In genomic region chr2L:4110132-4110531, dm6 we compare ENCODE assay signal across 4 fruit fly cellular contexts.
TF ChIP-seq lines count a peak whose summit lies in the region.

No protein-coding gene starts in this region.

- TF ChIP-seq CTCF in whole organism, embryonic (GFP tag; optimal IDR thresholded peaks at IDR 0.05; lab: Kevin White, UChicago), result no peak

TF ChIP-seq in whole organism, embryonic, 481 proteins besides CTCF, POLR2A, EP300 and RAD21 (continues in another document):
- no peak for TF ChIP-seq HLH4C (GFP tag; IDR thresholded peaks at IDR 0.05; lab: Robert Waterston, UW; ENCODE audit: partially characterized antibody)
- TF ChIP-seq br (optimal IDR thresholded peaks at IDR 0.05; lab: Kevin White, UChicago), result no peak
- no peak for TF ChIP-seq Chrac-16 (GFP tag; optimal IDR thresholded peaks at IDR 0.05; lab: Kevin White, UChicago)
- TF ChIP-seq Ets97D (GFP tag; optimal IDR thresholded peaks at IDR 0.05; lab: Kevin White, UChicago), result no peak
- TF ChIP-seq kah (GFP tag; optimal IDR thresholded peaks at IDR 0.05; lab: Kevin White, UChicago), result no peak
- no peak for TF ChIP-seq CG6813 (GFP tag; optimal IDR thresholded peaks at IDR 0.05; lab: Kevin White, UChicago)
- no peak for TF ChIP-seq cwo (GFP tag; optimal IDR thresholded peaks at IDR 0.05; lab: Kevin White, UChicago)
- TF ChIP-seq CG2712 (tag; optimal IDR thresholded peaks at IDR 0.05; lab: Kevin White, UChicago), result no peak
- peak; percentile 19 for TF ChIP-seq gem (tag; optimal IDR thresholded peaks at IDR 0.05; lab: Kevin White, UChicago)
- TF ChIP-seq NfI (GFP tag; optimal IDR thresholded peaks at IDR 0.05; lab: Kevin White, UChicago), result no peak
- TF ChIP-seq so (GFP tag; IDR thresholded peaks at IDR 0.05; lab: Robert Waterston, UW), result no peak
- no peak for TF ChIP-seq gsb (GFP tag; IDR thresholded peaks at IDR 0.05; lab: Robert Waterston, UW)
- TF ChIP-seq slbo (GFP tag; IDR thresholded peaks at IDR 0.05; lab: Robert Waterston, UW), result peak; percentile 16; the same call in 1 of the 2 replicates
- TF ChIP-seq gce (GFP tag; IDR thresholded peaks at IDR 0.05; lab: Robert Waterston, UW), result 0 out of 3 replicates have a peak, but pooled peaks have one; percentile 22
- no peak for TF ChIP-seq Gug (GFP tag; IDR thresholded peaks at IDR 0.05; lab: Robert Waterston, UW)
- TF ChIP-seq ham (GFP tag; IDR thresholded peaks at IDR 0.05; lab: Robert Waterston, UW), result no peak
- TF ChIP-seq phol (tag; optimal IDR thresholded peaks at IDR 0.05; lab: Kevin White, UChicago), result no peak
- TF ChIP-seq vnd (GFP tag; IDR thresholded peaks at IDR 0.05; lab: Robert Waterston, UW; ENCODE audit: partially characterized antibody), result no peak
- TF ChIP-seq D19A (tag; optimal IDR thresholded peaks at IDR 0.05; lab: Kevin White, UChicago), result no peak
- TF ChIP-seq D (optimal IDR thresholded peaks at IDR 0.05; lab: Kevin White, UChicago), result no peak
- no peak for TF ChIP-seq D (GFP tag; optimal IDR thresholded peaks at IDR 0.05; lab: Kevin White, UChicago)
- TF ChIP-seq CG3163 (GFP tag; optimal IDR thresholded peaks at IDR 0.05; lab: Kevin White, UChicago), result no peak
- TF ChIP-seq CG8359 (GFP tag; optimal IDR thresholded peaks at IDR 0.05; lab: Kevin White, UChicago; ENCODE audit: borderline replicate concordance), result no peak

TF ChIP-seq in whole organism, prepupa, 60 proteins besides CTCF, POLR2A, EP300 and RAD21 (continues in another document):
- TF ChIP-seq ss (GFP tag; optimal IDR thresholded peaks at IDR 0.05; lab: Kevin White, UChicago) (peak in 1 of 2 experiments; percentile 14), Smox (GFP tag; optimal IDR thresholded peaks at IDR 0.05; lab: Kevin White, UChicago) (peak; percentile 39), pdm3 (GFP tag; optimal IDR thresholded peaks at IDR 0.05; lab: Kevin White, UChicago) (peak; percentile 38), CG6276 (GFP tag; optimal IDR thresholded peaks at IDR 0.05; lab: Kevin White, UChicago) (no peak), Ets21C (GFP tag; optimal IDR thresholded peaks at IDR 0.05; lab: Kevin White, UChicago) (peak; percentile 3), CG6854 (GFP tag; optimal IDR thresholded peaks at IDR 0.05; lab: Kevin White, UChicago) (no peak), CG16779 (tag; optimal IDR thresholded peaks at IDR 0.05; lab: Kevin White, UChicago) (no peak), CG9139 (GFP tag; optimal IDR thresholded peaks at IDR 0.05; lab: Kevin White, UChicago) (no peak), CG8632 (GFP tag; optimal IDR thresholded peaks at IDR 0.05; lab: Kevin White, UChicago) (peak; percentile 13), acj6 (GFP tag; optimal IDR thresholded peaks at IDR 0.05; lab: Kevin White, UChicago) (peak; percentile 22), Sox15 (GFP tag; optimal IDR thresholded peaks at IDR 0.05; lab: Kevin White, UChicago) (no peak), Eip93F (GFP tag; optimal IDR thresholded peaks at IDR 0.05; lab: Kevin White, UChicago) (no peak), Sox14 (GFP tag; optimal IDR thresholded peaks at IDR 0.05; lab: Kevin White, UChicago) (peak; percentile 28), CG34406 (GFP tag; optimal IDR thresholded peaks at IDR 0.05; lab: Kevin White, UChicago) (peak; percentile 42), achi (GFP tag; optimal IDR thresholded peaks at IDR 0.05; lab: Kevin White, UChicago) (peak; percentile 34), Blimp-1 (GFP tag; optimal IDR thresholded peaks at IDR 0.05; lab: Kevin White, UChicago) (no peak), cyc (GFP tag; optimal IDR thresholded peaks at IDR 0.05; lab: Kevin White, UChicago) (peak; percentile 13), CG11762 (GFP tag; optimal IDR thresholded peaks at IDR 0.05; lab: Kevin White, UChicago; ENCODE audit: insufficient read depth) (no peak), CG1621 (tag; optimal IDR thresholded peaks at IDR 0.05; lab: Kevin White, UChicago) (peak; percentile 25), CG10669 (GFP tag; optimal IDR thresholded peaks at IDR 0.05; lab: Kevin White, UChicago) (peak; percentile 43), CG32006 (GFP tag; optimal IDR thresholded peaks at IDR 0.05; lab: Kevin White, UChicago) (peak; percentile 22), CG6163 (GFP tag; IDR thresholded peaks at IDR 0.05; lab: Robert Waterston, UW) (peak; percentile 46; the same call in 1 of the 3 replicates), spab (GFP tag; optimal IDR thresholded peaks at IDR 0.05; lab: Kevin White, UChicago) (peak; percentile 3)

TF ChIP-seq in whole organism, pupa, 21 proteins besides CTCF, POLR2A, EP300 and RAD21:
- peak; percentile 30 for TF ChIP-seq CG14655 (GFP tag; optimal IDR thresholded peaks at IDR 0.05; lab: Kevin White, UChicago)
- no peak for TF ChIP-seq EcR (GFP tag; optimal IDR thresholded peaks at IDR 0.05; lab: Kevin White, UChicago)
- TF ChIP-seq D1 (tag; optimal IDR thresholded peaks at IDR 0.05; lab: Kevin White, UChicago), result no peak
- TF ChIP-seq rn (GFP tag; IDR thresholded peaks at IDR 0.05; lab: Robert Waterston, UW), result no peak
- TF ChIP-seq Pif1B (GFP tag; optimal IDR thresholded peaks at IDR 0.05; lab: Kevin White, UChicago), result no peak
- TF ChIP-seq fd96Ca (GFP tag; IDR thresholded peaks at IDR 0.05; lab: Robert Waterston, UW), result no peak
- TF ChIP-seq Ets98B (GFP tag; IDR thresholded peaks at IDR 0.05; lab: Robert Waterston, UW), result no peak
- TF ChIP-seq CG17806 (tag; optimal IDR thresholded peaks at IDR 0.05; lab: Kevin White, UChicago), result peak; percentile 25
- TF ChIP-seq CG34367 (tag; optimal IDR thresholded peaks at IDR 0.05; lab: Kevin White, UChicago), result peak; percentile 12
- no peak for TF ChIP-seq CG13204 (GFP tag; optimal IDR thresholded peaks at IDR 0.05; lab: Kevin White, UChicago)
- TF ChIP-seq CG9948 (tag; optimal IDR thresholded peaks at IDR 0.05; lab: Kevin White, UChicago), result peak; percentile 4
- peak; percentile 25 for TF ChIP-seq CG15710 (tag; optimal IDR thresholded peaks at IDR 0.05; lab: Kevin White, UChicago)
- no peak for TF ChIP-seq CG8301 (tag; optimal IDR thresholded peaks at IDR 0.05; lab: Kevin White, UChicago)
- peak; percentile 53 for TF ChIP-seq CG8159 (tag; optimal IDR thresholded peaks at IDR 0.05; lab: Kevin White, UChicago)
- no peak for TF ChIP-seq CG32121 (GFP tag; IDR thresholded peaks at IDR 0.05; lab: Robert Waterston, UW)
- peak; percentile 25 for TF ChIP-seq Snoo (tag; optimal IDR thresholded peaks at IDR 0.05; lab: Kevin White, UChicago)
- TF ChIP-seq CG4496 (GFP tag; IDR thresholded peaks at IDR 0.05; lab: Robert Waterston, UW), result peak; percentile 43; the same call in 1 of the 3 replicates
- TF ChIP-seq Pif1A (GFP tag; optimal IDR thresholded peaks at IDR 0.05; lab: Kevin White, UChicago), result peak; percentile 43
- TF ChIP-seq CG10348 (GFP tag; IDR thresholded peaks at IDR 0.05; lab: Robert Waterston, UW), result no peak
- no peak for TF ChIP-seq CG12605 (GFP tag; IDR thresholded peaks at IDR 0.05; lab: Robert Waterston, UW)
- TF ChIP-seq gl (tag; optimal IDR thresholded peaks at IDR 0.05; lab: Kevin White, UChicago), result no peak

TF ChIP-seq in whole organism, wandering third instar larva, 38 proteins besides CTCF, POLR2A, EP300 and RAD21:
- TF ChIP-seq h (GFP tag; optimal IDR thresholded peaks at IDR 0.05; lab: Kevin White, UChicago) (peak; percentile 31), Dif (GFP tag; optimal IDR thresholded peaks at IDR 0.05; lab: Kevin White, UChicago; ENCODE audit: partially characterized antibody) (no peak), Sp1 (GFP tag; optimal IDR thresholded peaks at IDR 0.05; lab: Kevin White, UChicago) (peak; percentile 7), Hr78 (GFP tag; optimal IDR thresholded peaks at IDR 0.05; lab: Kevin White, UChicago) (no peak), CG32264 (GFP tag; optimal IDR thresholded peaks at IDR 0.05; lab: Kevin White, UChicago) (no peak), HLH106 (tag; optimal IDR thresholded peaks at IDR 0.05; lab: Kevin White, UChicago) (peak; percentile 1), br (GFP tag; optimal IDR thresholded peaks at IDR 0.05; lab: Kevin White, UChicago) (peak; percentile 20), psq (GFP tag; optimal IDR thresholded peaks at IDR 0.05; lab: Kevin White, UChicago) (peak; percentile 15), woc (GFP tag; optimal IDR thresholded peaks at IDR 0.05; lab: Kevin White, UChicago) (no peak), sage (GFP tag; optimal IDR thresholded peaks at IDR 0.05; lab: Kevin White, UChicago) (no peak), ey (GFP tag; optimal IDR thresholded peaks at IDR 0.05; lab: Kevin White, UChicago) (peak; percentile 31), Abd-B (GFP tag; optimal IDR thresholded peaks at IDR 0.05; lab: Kevin White, UChicago) (no peak), Rel (GFP tag; optimal IDR thresholded peaks at IDR 0.05; lab: Kevin White, UChicago) (no peak), Rel (tag; optimal IDR thresholded peaks at IDR 0.05; lab: Kevin White, UChicago) (no peak), CG9705 (GFP tag; optimal IDR thresholded peaks at IDR 0.05; lab: Kevin White, UChicago) (no peak), jim (GFP tag; optimal IDR thresholded peaks at IDR 0.05; lab: Kevin White, UChicago) (no peak), Mio (GFP tag; optimal IDR thresholded peaks at IDR 0.05; lab: Kevin White, UChicago) (no peak), dmrt93B (GFP tag; optimal IDR thresholded peaks at IDR 0.05; lab: Kevin White, UChicago) (no peak), brk (GFP tag; optimal IDR thresholded peaks at IDR 0.05; lab: Kevin White, UChicago) (no peak), Vsx2 (GFP tag; optimal IDR thresholded peaks at IDR 0.05; lab: Kevin White, UChicago; ENCODE audit: partially characterized antibody) (no peak), foxo (GFP tag; optimal IDR thresholded peaks at IDR 0.05; lab: Kevin White, UChicago) (peak in 1 of 2 experiments; percentile 24), fru (GFP tag; optimal IDR thresholded peaks at IDR 0.05; lab: Kevin White, UChicago) (peak; percentile 54), Dfd (GFP tag; optimal IDR thresholded peaks at IDR 0.05; lab: Kevin White, UChicago) (no peak), Hnf4 (GFP tag; optimal IDR thresholded peaks at IDR 0.05; lab: Kevin White, UChicago) (no peak), sv (GFP tag; optimal IDR thresholded peaks at IDR 0.05; lab: Kevin White, UChicago) (no peak), rgr (GFP tag; optimal IDR thresholded peaks at IDR 0.05; lab: Kevin White, UChicago) (peak; percentile 12), pan (optimal IDR thresholded peaks at IDR 0.05; lab: Kevin White, UChicago) (no peak)

Comparison
In these comparisons a context has a peak if more than half of its experiments do, and no peak if none do; other contexts are left out.
1. Of the 7 proteins assayed by ChIP-seq in both whole organism, embryonic and whole organism, prepupa: peak only in whole organism, embryonic: none; only in whole organism, prepupa: Hr39 and Sox102F; in both: none; in neither: 5.